Fruit fly (Drosophila melanogaster): ENCODE results near the gene CG32281.

CG32281 gene

dm6 chr3L:3208895-3209294, 39.7 kb downstream of the CG32281 start, which contains the start of the genes CG32269 and CG32270:
CG32269 (minus strand) TSS chr3L:3208985.
CG32270 (minus strand) TSS chr3L:3208985.
- TF ChIP-seq tai (GFP tag; optimal IDR thresholded peaks at IDR 0.05): no peak
- TF ChIP-seq Hr83 (GFP tag; optimal IDR thresholded peaks at IDR 0.05; ENCODE audit: poor library complexity, severe bottlenecking): peak; percentile 92

DNA sequence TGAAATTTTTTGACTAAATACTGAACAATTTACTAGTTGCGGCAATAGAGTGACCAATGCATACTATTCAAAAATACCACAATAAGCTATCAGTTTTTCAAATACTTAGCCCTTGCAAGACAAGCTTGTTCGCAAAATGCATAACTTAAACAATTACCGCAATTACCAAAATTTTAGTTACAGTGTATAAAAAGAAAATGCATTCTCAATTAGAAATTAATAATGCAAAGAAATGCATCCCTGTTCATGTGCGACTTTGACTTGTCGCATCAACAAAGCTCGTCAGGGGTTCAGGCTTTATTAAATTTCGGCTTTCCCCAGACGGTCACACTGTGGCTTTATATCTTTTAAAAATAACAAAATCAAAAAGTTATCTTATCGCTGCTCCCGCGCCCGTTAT, 49.7 kb downstream of the CG32281 start, which contains the start of the genes hob and nSMase:
Gene hob, minus strand, starts transcription at position 62 of the 400 bp plus-strand sequence.
Gene nSMase, plus strand, starts transcription at position 298 of the 400 bp plus-strand sequence.
- peak; percentile 34 for TF ChIP-seq OdsH (GFP tag; optimal IDR thresholded peaks at IDR 0.05)
- TF ChIP-seq Myc (optimal IDR thresholded peaks at IDR 0.05): no peak

All from whole organism, wandering third instar larva.